Fruit fly (Drosophila melanogaster): ENCODE measurements around the gene CG14325.
A peak's percentile ranks its signal among the peaks of the same experiment; 100 is the strongest.

CG14325 gene

DNA sequence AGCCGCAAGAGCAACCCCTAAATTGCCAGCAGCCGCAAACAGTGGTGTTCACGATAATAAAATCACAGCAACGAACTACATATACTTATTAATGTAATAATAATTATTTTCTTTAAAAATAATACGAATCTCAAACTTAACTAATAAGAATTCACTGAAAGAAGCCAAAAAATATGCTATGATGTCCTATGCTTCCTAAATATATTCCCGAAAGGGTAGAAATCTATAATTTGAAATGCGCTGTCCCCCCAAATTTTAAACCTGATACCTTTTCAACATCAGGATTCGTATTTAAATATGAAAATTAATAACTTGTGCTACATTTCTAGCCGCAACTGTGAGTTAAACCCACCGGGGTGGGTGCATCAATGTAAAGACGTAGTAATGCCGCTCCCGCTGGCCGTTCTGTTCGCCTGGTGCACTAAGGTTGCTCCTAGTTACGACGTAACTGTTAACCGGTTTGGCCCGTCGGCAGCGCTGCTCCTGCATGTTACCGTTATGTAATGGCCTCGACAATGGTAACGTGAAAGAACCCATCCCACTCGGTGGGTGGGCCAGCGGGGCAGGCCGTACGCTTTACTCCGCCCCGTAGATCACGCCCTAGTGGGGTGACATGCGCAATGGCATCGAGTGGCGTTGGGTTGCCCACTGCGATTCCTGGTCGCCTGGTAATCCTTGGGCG lies 22.6 kb upstream of the CG14325 start (continued):
- TF ChIP-seq Lhr (GFP tag; optimal IDR thresholded peaks at IDR 0.05): peak; percentile 9
- TF ChIP-seq lbe (GFP tag; optimal IDR thresholded peaks at IDR 0.05): no peak
- peak; percentile 51 for TF ChIP-seq CG4328 (GFP tag; optimal IDR thresholded peaks at IDR 0.05)
- peak; percentile 34; the same call in 1 of the 2 replicates for TF ChIP-seq ro (GFP tag; IDR thresholded peaks at IDR 0.05)
- no peak for TF ChIP-seq Tbp (GFP tag; optimal IDR thresholded peaks at IDR 0.05)
- no peak for TF ChIP-seq NC2α (GFP tag; optimal IDR thresholded peaks at IDR 0.05)
- TF ChIP-seq br (optimal IDR thresholded peaks at IDR 0.05): no peak
- no peak for TF ChIP-seq HLH54F (GFP tag; optimal IDR thresholded peaks at IDR 0.05)
- TF ChIP-seq aop (GFP tag; IDR thresholded peaks at IDR 0.05): no peak
- no peak for TF ChIP-seq BEAF-32 (GFP tag; optimal IDR thresholded peaks at IDR 0.05)
- TF ChIP-seq Bteb2 (GFP tag; optimal IDR thresholded peaks at IDR 0.05): no peak
- peak; percentile 46; the same call in 1 of the 3 replicates for TF ChIP-seq Opbp (GFP tag; IDR thresholded peaks at IDR 0.05; ENCODE audit: partially characterized antibody)
- no peak for TF ChIP-seq Atf3 (GFP tag; optimal IDR thresholded peaks at IDR 0.05)
- no peak for TF ChIP-seq CG3065 (GFP tag; optimal IDR thresholded peaks at IDR 0.05)
- peak; percentile 54 for TF ChIP-seq Rfx (GFP tag; IDR thresholded peaks at IDR 0.05)
- no peak for TF ChIP-seq p53 (GFP tag; optimal IDR thresholded peaks at IDR 0.05)
- TF ChIP-seq Hr39 (optimal IDR thresholded peaks at IDR 0.05): no peak
- TF ChIP-seq danr (GFP tag; IDR thresholded peaks at IDR 0.05): peak; percentile 69
- TF ChIP-seq fd102C (GFP tag; optimal IDR thresholded peaks at IDR 0.05): peak; percentile 86
- TF ChIP-seq gro (GFP tag; optimal IDR thresholded peaks at IDR 0.05): no peak
- peak; percentile 44 for TF ChIP-seq Nf-YB (GFP tag; optimal IDR thresholded peaks at IDR 0.05)
- no peak for TF ChIP-seq CHES-1-like (GFP tag; optimal IDR thresholded peaks at IDR 0.05)
- no peak for TF ChIP-seq shn (GFP tag; optimal IDR thresholded peaks at IDR 0.05)
- TF ChIP-seq cwo (GFP tag; optimal IDR thresholded peaks at IDR 0.05): peak; percentile 79
- peak; percentile 76 for TF ChIP-seq Sox102F (GFP tag; optimal IDR thresholded peaks at IDR 0.05)
- peak; percentile 23 for TF ChIP-seq CG10543 (GFP tag; optimal IDR thresholded peaks at IDR 0.05)
- TF ChIP-seq lilli (GFP tag; optimal IDR thresholded peaks at IDR 0.05): peak; percentile 58
- TF ChIP-seq ap (GFP tag; IDR thresholded peaks at IDR 0.05): peak; percentile 46; the same call in 1 of the 2 replicates
- TF ChIP-seq CG4730 (GFP tag; IDR thresholded peaks at IDR 0.05): 0 out of 2 replicates have a peak, but pooled peaks have one; percentile 34
- peak; percentile 72 for TF ChIP-seq gcm (GFP tag; optimal IDR thresholded peaks at IDR 0.05)
- peak; percentile 47 for TF ChIP-seq CG18476 (GFP tag; optimal IDR thresholded peaks at IDR 0.05)
- TF ChIP-seq mld (GFP tag; IDR thresholded peaks at IDR 0.05; ENCODE audit: partially characterized antibody): no peak
- peak; percentile 90 for TF ChIP-seq Meics (GFP tag; optimal IDR thresholded peaks at IDR 0.05)
- TF ChIP-seq hb (GFP tag; IDR thresholded peaks at IDR 0.05; ENCODE audit: partially characterized antibody): no peak
- TF ChIP-seq Abd-B (GFP tag; optimal IDR thresholded peaks at IDR 0.05): peak; percentile 73
- peak; percentile 88 for TF ChIP-seq CG6813 (GFP tag; optimal IDR thresholded peaks at IDR 0.05)
- TF ChIP-seq gsb-n (tag; optimal IDR thresholded peaks at IDR 0.05): peak; percentile 84
- TF ChIP-seq croc (GFP tag; conservative IDR thresholded peaks at IDR 0.05): peak; percentile 82
- peak; percentile 85 for TF ChIP-seq Xrp1 (GFP tag; IDR thresholded peaks at IDR 0.05)
- TF ChIP-seq Ada2b (GFP tag; IDR thresholded peaks at IDR 0.05): peak; percentile 66
- no peak for TF ChIP-seq CG1832 (GFP tag; optimal IDR thresholded peaks at IDR 0.05)
- TF ChIP-seq Oli (tag; optimal IDR thresholded peaks at IDR 0.05): peak; percentile 89
- peak; percentile 88 for TF ChIP-seq fd96Cb (tag; optimal IDR thresholded peaks at IDR 0.05)
- peak; percentile 81 for TF ChIP-seq CG6254 (GFP tag; optimal IDR thresholded peaks at IDR 0.05)
- TF ChIP-seq CG1792 (GFP tag; optimal IDR thresholded peaks at IDR 0.05): no peak
- peak; percentile 80 for TF ChIP-seq Asciz (GFP tag; optimal IDR thresholded peaks at IDR 0.05)
- no peak for TF ChIP-seq HLHmδ (GFP tag; optimal IDR thresholded peaks at IDR 0.05)
- TF ChIP-seq pb (GFP tag; optimal IDR thresholded peaks at IDR 0.05): no peak
- TF ChIP-seq gt (GFP tag; IDR thresholded peaks at IDR 0.05): peak; percentile 68; the same call in 1 of the 2 replicates
- TF ChIP-seq CG11560 (tag; IDR thresholded peaks at IDR 0.05): no peak
